Worm (Caenorhabditis elegans) whole organism, young adult: ENCODE data around the gene Y4C6B.3.
A peak's percentile ranks its signal among the peaks of the same experiment; 100 is the strongest.

ENCODE experiments used
- B0019.2 ChIP-seq: fragments of 200-800 bp; sonication (Bioruptor generic); conservative IDR thresholded peaks from 2 replicates; pipeline ENCODE4 v1.3.6; 2022; ENCODE audit warnings: missing genetic modification reagents, missing genetic modification characterization, missing compliant biosample characterization
- C06A6.2 ChIP-seq: fragments of 200-800 bp; sonication (Bioruptor generic); conservative IDR thresholded peaks from 2 replicates; pipeline ENCODE4 v1.3.6; 2022; ENCODE audit warnings: missing genetic modification characterization, missing compliant biosample characterization
- F49E8.2 ChIP-seq: sonication (generic microtip); optimal IDR thresholded peaks from 3 replicates; lab custom pipeline; 2017; ENCODE audit warnings: missing genetic modification characterization, mild to moderate bottlenecking, missing compliant biosample characterization, antibody characterized with exemption, moderate library complexity; ENCODE audit not compliant: insufficient read depth
- F57A8.1 ChIP-seq: fragments of 200-800 bp; sonication (Bioruptor generic); optimal IDR thresholded peaks from 2 replicates; lab custom pipeline; 2018; ENCODE audit warnings: mild to moderate bottlenecking, missing genetic modification characterization, moderate library complexity, missing compliant biosample characterization
- Y53G8AR.9 ChIP-seq: fragments of 200-800 bp; sonication (Bioruptor generic); conservative IDR thresholded peaks from 2 replicates; pipeline ENCODE4 v1.3.6; 2022; ENCODE audit warnings: missing genetic modification reagents, missing genetic modification characterization, missing compliant biosample characterization
- Y95B8A.8 ChIP-seq: fragments of 200-800 bp; sonication (Bioruptor generic); IDR thresholded peaks from 2 replicates; pipeline ENCODE4 v1.3.6; 2022; ENCODE audit warnings: missing genetic modification reagents, missing genetic modification characterization, missing compliant biosample characterization
- ZK185.1 ChIP-seq: sonication (generic microtip); optimal IDR thresholded peaks from 2 replicates; lab custom pipeline; 2016; ENCODE audit warnings: mild to moderate bottlenecking, missing genetic modification characterization, missing compliant biosample characterization; ENCODE audit not compliant: poor library complexity, severe bottlenecking
- ama-1 ChIP-seq, 3 experiments: fragments of 150-350 bp in 1 of 3; sonication (generic microtip) in 2 of 3; optimal IDR thresholded peaks; 2 replicates each; lab custom pipeline; 2014 to 2018; ENCODE audit warnings: missing biosample characterization in 2 of 3, missing genetic modification characterization in 2 of 3, missing genetic modification reagents in 2 of 3
- aptf-3 ChIP-seq: fragments of 200-800 bp; sonication (Bioruptor generic); IDR thresholded peaks from 2 replicates; pipeline ENCODE4 v1.3.6; 2022; ENCODE audit warnings: missing genetic modification characterization, missing compliant biosample characterization
- atf-7 ChIP-seq: sonication (generic microtip); optimal IDR thresholded peaks from 2 replicates; lab custom pipeline; 2017; ENCODE audit warnings: mild to moderate bottlenecking, missing genetic modification characterization, missing compliant biosample characterization
- athp-1 ChIP-seq: sonication (generic microtip); optimal IDR thresholded peaks from 2 replicates; lab custom pipeline; 2017; ENCODE audit warnings: mild to moderate bottlenecking, missing genetic modification characterization, missing compliant biosample characterization
- bed-1 ChIP-seq: fragments of 200-800 bp; sonication (Bioruptor generic); IDR thresholded peaks from 2 replicates; pipeline ENCODE4 v1.3.6; 2022; ENCODE audit warnings: missing genetic modification reagents, missing genetic modification characterization, missing compliant biosample characterization
- bed-2 ChIP-seq: fragments of 200-800 bp; sonication (Bioruptor generic); IDR thresholded peaks from 2 replicates; pipeline ENCODE4 v1.3.6; 2022; ENCODE audit warnings: missing genetic modification reagents, missing genetic modification characterization, missing compliant biosample characterization
- ceh-40 ChIP-seq: fragments of 200-800 bp; sonication (Bioruptor generic); IDR thresholded peaks from 2 replicates; pipeline ENCODE4 v1.3.6; 2022; ENCODE audit warnings: missing genetic modification characterization, missing compliant biosample characterization
- ceh-91 ChIP-seq: fragments of 200-800 bp; sonication (Bioruptor generic); IDR thresholded peaks from 2 replicates; pipeline ENCODE4 v1.3.6; 2022; ENCODE audit warnings: missing genetic modification reagents, missing genetic modification characterization, missing compliant biosample characterization
- dpl-1 ChIP-seq: fragments of 150-350 bp; optimal IDR thresholded peaks from 2 replicates; lab custom pipeline; 2014; ENCODE audit warnings: missing biosample characterization, missing genetic modification reagents, missing genetic modification characterization
- egl-18 ChIP-seq: fragments of 200-800 bp; sonication (Bioruptor generic); IDR thresholded peaks from 2 replicates; pipeline ENCODE4 v1.3.6; 2022; ENCODE audit warnings: missing genetic modification reagents, missing genetic modification characterization, missing compliant biosample characterization
- egl-44 ChIP-seq: fragments of 200-800 bp; sonication (Bioruptor generic); IDR thresholded peaks from 2 replicates; pipeline ENCODE4 v1.3.6; 2022; ENCODE audit warnings: missing genetic modification reagents, missing genetic modification characterization, missing compliant biosample characterization
- hlh-12 ChIP-seq: sonication (generic microtip); optimal IDR thresholded peaks from 2 replicates; lab custom pipeline; 2016; ENCODE audit warnings: missing genetic modification characterization, missing compliant biosample characterization
- hlh-26 ChIP-seq: fragments of 200-800 bp; sonication (Bioruptor generic); conservative IDR thresholded peaks from 2 replicates; pipeline ENCODE4 v1.3.6; 2022; ENCODE audit warnings: missing genetic modification reagents, missing genetic modification characterization, missing compliant biosample characterization
- hmg-1.2 ChIP-seq: fragments of 200-800 bp; sonication (Bioruptor generic); IDR thresholded peaks from 2 replicates; pipeline ENCODE4 v1.3.6; 2022; ENCODE audit warnings: missing genetic modification reagents, missing genetic modification characterization, missing compliant biosample characterization
- hmg-20 ChIP-seq: fragments of 200-800 bp; sonication (Bioruptor generic); IDR thresholded peaks from 2 replicates; pipeline ENCODE4 v1.3.6; 2022; ENCODE audit warnings: missing genetic modification reagents, missing genetic modification characterization, missing compliant biosample characterization
- lin-35 ChIP-seq, 3 experiments: fragments of 150-350 bp in 2 of 3; sonication (generic microtip) in 1 of 3; optimal IDR thresholded peaks; 2 replicates each; lab custom pipeline; 2014 to 2018; ENCODE audit warnings: missing biosample characterization in 3 of 3, missing genetic modification characterization in 3 of 3, missing genetic modification reagents in 3 of 3
- lin-54 ChIP-seq: fragments of 200-800 bp; sonication (Bioruptor generic); optimal IDR thresholded peaks from 2 replicates; lab custom pipeline; 2018; ENCODE audit warnings: mild to moderate bottlenecking, missing genetic modification characterization, missing compliant biosample characterization
- lsl-1 ChIP-seq: fragments of 200-800 bp; sonication (Bioruptor generic); optimal IDR thresholded peaks from 2 replicates; lab custom pipeline; 2018; ENCODE audit warnings: mild to moderate bottlenecking, missing genetic modification characterization, moderate library complexity, missing compliant biosample characterization
- lsy-27 ChIP-seq: sonication (generic microtip); optimal IDR thresholded peaks from 2 replicates; lab custom pipeline; 2017; ENCODE audit warnings: missing genetic modification characterization, mild to moderate bottlenecking, missing compliant biosample characterization, antibody characterized with exemption, missing genotype, borderline replicate concordance; ENCODE audit not compliant: insufficient read depth
- madf-6 ChIP-seq: fragments of 200-800 bp; sonication (Bioruptor generic); IDR thresholded peaks from 2 replicates; pipeline ENCODE4 v1.3.6; 2022; ENCODE audit warnings: missing genetic modification reagents, missing genetic modification characterization, missing compliant biosample characterization
- mcd-1 ChIP-seq: fragments of 200-800 bp; sonication (Bioruptor generic); IDR thresholded peaks from 2 replicates; pipeline ENCODE4 v1.3.6; 2022; ENCODE audit warnings: missing genetic modification reagents, missing genetic modification characterization, missing compliant biosample characterization
- mel-28 ChIP-seq: sonication (generic microtip); optimal IDR thresholded peaks from 2 replicates; lab custom pipeline; 2016; ENCODE audit warnings: borderline replicate concordance, mild to moderate bottlenecking, missing genetic modification characterization, missing compliant biosample characterization
- mxl-1 ChIP-seq: sonication (generic microtip); optimal IDR thresholded peaks from 2 replicates; lab custom pipeline; 2016; ENCODE audit warnings: missing genetic modification characterization, missing compliant biosample characterization
- nfyb-1 ChIP-seq: fragments of 200-800 bp; sonication (Bioruptor generic); IDR thresholded peaks from 2 replicates; pipeline ENCODE4 v1.3.6; 2022; ENCODE audit warnings: missing genetic modification reagents, missing genetic modification characterization, missing compliant biosample characterization
- nhr-120 ChIP-seq: fragments of 200-800 bp; sonication (Bioruptor generic); IDR thresholded peaks from 2 replicates; pipeline ENCODE4 v1.3.6; 2022; ENCODE audit warnings: missing genetic modification characterization, missing compliant biosample characterization
- nhr-179 ChIP-seq: sonication (generic microtip); optimal IDR thresholded peaks from 2 replicates; lab custom pipeline; 2016; ENCODE audit warnings: mild to moderate bottlenecking, missing genetic modification characterization, missing compliant biosample characterization
- nhr-80 ChIP-seq: sonication (generic microtip); optimal IDR thresholded peaks from 2 replicates; lab custom pipeline; 2016; ENCODE audit warnings: missing genetic modification characterization, missing compliant biosample characterization
- rcor-1 ChIP-seq: fragments of 200-800 bp; sonication (Bioruptor generic); IDR thresholded peaks from 2 replicates; pipeline ENCODE4 v1.3.6; 2022; ENCODE audit warnings: missing genetic modification reagents, missing genetic modification characterization, missing compliant biosample characterization
- repo-1 ChIP-seq: sonication (generic microtip); optimal IDR thresholded peaks from 2 replicates; lab custom pipeline; 2017; ENCODE audit warnings: mild to moderate bottlenecking, missing genetic modification characterization, missing compliant biosample characterization
- rpc-1 ChIP-seq, 2 experiments: fragments of 150-350 bp in 1 of 2; sonication (generic microtip) in 1 of 2; optimal IDR thresholded peaks; 2 replicates each; lab custom pipeline; 2014 to 2018; ENCODE audit warnings: missing biosample characterization in 1 of 2, missing genetic modification characterization in 1 of 2, missing genetic modification reagents in 1 of 2, missing genotype in 1 of 2
- sea-2 ChIP-seq: fragments of 200-800 bp; sonication (Bioruptor generic); IDR thresholded peaks from 2 replicates; pipeline ENCODE4 v1.3.6; 2022; ENCODE audit warnings: missing genetic modification characterization, missing compliant biosample characterization
- snpc-3.4 ChIP-seq: sonication (generic microtip); optimal IDR thresholded peaks from 2 replicates; lab custom pipeline; 2017; ENCODE audit warnings: missing genetic modification characterization, mild to moderate bottlenecking, missing compliant biosample characterization, antibody characterized with exemption, moderate library complexity, missing genotype, missing genetic modification reagents
- somi-1 ChIP-seq: fragments of 200-800 bp; sonication (Bioruptor generic); optimal IDR thresholded peaks from 2 replicates; lab custom pipeline; 2018; ENCODE audit warnings: mild to moderate bottlenecking, missing genetic modification characterization, missing compliant biosample characterization
- tbp1 ChIP-seq: fragments of 200-800 bp; sonication (Bioruptor generic); optimal IDR thresholded peaks from 2 replicates; lab custom pipeline; 2018; ENCODE audit warnings: mild to moderate bottlenecking, missing genetic modification characterization, missing compliant biosample characterization
- tbx-9 ChIP-seq: sonication (generic microtip); optimal IDR thresholded peaks from 2 replicates; lab custom pipeline; 2016; ENCODE audit warnings: borderline replicate concordance, missing genetic modification characterization, inconsistent platforms, missing compliant biosample characterization
- tlf-1 ChIP-seq: fragments of 200-800 bp; sonication (Bioruptor generic); optimal IDR thresholded peaks from 2 replicates; lab custom pipeline; 2018; ENCODE audit warnings: mild to moderate bottlenecking, missing genetic modification characterization, missing compliant biosample characterization
- unc-62 ChIP-seq: fragments of 150-350 bp; optimal IDR thresholded peaks from 2 replicates; lab custom pipeline; 2014; ENCODE audit warnings: missing biosample characterization, missing genetic modification reagents, missing genetic modification characterization
- xnd-1 ChIP-seq: sonication (generic microtip); optimal IDR thresholded peaks from 2 replicates; lab custom pipeline; 2016; ENCODE audit warnings: missing genotype, missing genetic modification reagents, missing genetic modification characterization, missing compliant biosample characterization
- zim-3 ChIP-seq: sonication (generic microtip); optimal IDR thresholded peaks from 2 replicates; lab custom pipeline; 2017; ENCODE audit warnings: mild to moderate bottlenecking, missing genetic modification characterization, moderate library complexity, missing compliant biosample characterization
- ztf-22 ChIP-seq: fragments of 200-800 bp; sonication (Bioruptor generic); optimal IDR thresholded peaks from 2 replicates; lab custom pipeline; 2018; ENCODE audit warnings: mild to moderate bottlenecking, missing genetic modification characterization, moderate library complexity, missing compliant biosample characterization
- ztf-25 ChIP-seq: fragments of 200-800 bp; sonication (Bioruptor generic); IDR thresholded peaks from 2 replicates; pipeline ENCODE4 v1.3.6; 2022; ENCODE audit warnings: missing genetic modification reagents, missing genetic modification characterization, missing compliant biosample characterization
- ztf-26 ChIP-seq: sonication (generic microtip); optimal IDR thresholded peaks from 2 replicates; lab custom pipeline; 2017; ENCODE audit warnings: missing genetic modification characterization, missing compliant biosample characterization

Gene Y4C6B.3

ce11 chrIV:5317106-5317505, 15.2 kb upstream of the Y4C6B.3 start (continued):
- no peak for TF ChIP-seq nhr-80
- no peak for TF ChIP-seq ceh-91 (GFP tag; lab: Robert Waterston, UW)
- TF ChIP-seq egl-18 (GFP tag; lab: Robert Waterston, UW), result no peak
- TF ChIP-seq ceh-40, result no peak
- no peak for TF ChIP-seq mxl-1 (tag; lab: Kevin White, UChicago)
- TF ChIP-seq athp-1, result no peak
- TF ChIP-seq hlh-12 (tag; lab: Kevin White, UChicago), result no peak
- TF ChIP-seq bed-2 (GFP tag; lab: Robert Waterston, UW), result no peak
- TF ChIP-seq madf-6 (GFP tag; lab: Robert Waterston, UW), result no peak
- TF ChIP-seq aptf-3 (GFP tag; lab: Robert Waterston, UW), result no peak
- no peak for TF ChIP-seq hlh-26
- no peak for TF ChIP-seq ama-1 (optimal IDR thresholded peaks at IDR 0.05; lab: Kevin White, UChicago)
- TF ChIP-seq ama-1 (GFP tag; optimal IDR thresholded peaks at IDR 0.05; lab: Kevin White, UChicago), result no peak
- no peak for TF ChIP-seq xnd-1
- 0 out of 2 replicates have a peak, but pooled peaks have one; percentile 40 for TF ChIP-seq Y53G8AR.9 (GFP tag; lab: Robert Waterston, UW)
- TF ChIP-seq repo-1 (tag; lab: Kevin White, UChicago), result no peak
- TF ChIP-seq mel-28, result no peak
- no peak for TF ChIP-seq atf-7 (tag; lab: Kevin White, UChicago)
- no peak for TF ChIP-seq ZK185.1
- TF ChIP-seq B0019.2 (GFP tag; lab: Robert Waterston, UW), result no peak
- TF ChIP-seq lsl-1 (GFP tag; lab: Kevin White, UChicago), result peak; percentile 40
- no peak for TF ChIP-seq ztf-25 (GFP tag; lab: Robert Waterston, UW)
- peak; percentile 82 for TF ChIP-seq rcor-1 (GFP tag; lab: Robert Waterston, UW)
- peak; percentile 45 for TF ChIP-seq F49E8.2
- no peak for TF ChIP-seq F57A8.1 (GFP tag; lab: Kevin White, UChicago)
- no peak for TF ChIP-seq nhr-179 (tag; lab: Kevin White, UChicago)
- TF ChIP-seq zim-3, result no peak
- TF ChIP-seq ztf-26 (tag; lab: Kevin White, UChicago), result no peak
- no peak for TF ChIP-seq somi-1
- no peak for TF ChIP-seq bed-1 (GFP tag; lab: Robert Waterston, UW)
- no peak for TF ChIP-seq sea-2 (GFP tag; lab: Robert Waterston, UW)
- TF ChIP-seq tbp1, result peak; percentile 78
- no peak for TF ChIP-seq nhr-120 (GFP tag; lab: Robert Waterston, UW)
- TF ChIP-seq lin-35 (GFP tag; optimal IDR thresholded peaks at IDR 0.05; lab: Kevin White, UChicago), result no peak
- no peak for TF ChIP-seq ztf-22 (GFP tag; lab: Kevin White, UChicago)
- TF ChIP-seq lsy-27 (tag; lab: Kevin White, UChicago), result no peak
- no peak for TF ChIP-seq tlf-1
- no peak for TF ChIP-seq egl-44 (GFP tag; lab: Robert Waterston, UW)
- peak; percentile 28; the same call in 1 of the 2 replicates for TF ChIP-seq hmg-20
- peak; percentile 75 for TF ChIP-seq snpc-3.4
- TF ChIP-seq rpc-1 (optimal IDR thresholded peaks at IDR 0.05; lab: Kevin White, UChicago), result no peak
- TF ChIP-seq rpc-1 (tag; optimal IDR thresholded peaks at IDR 0.05; lab: Kevin White, UChicago), result no peak
- TF ChIP-seq dpl-1, result no peak
- no peak for TF ChIP-seq nfyb-1
- peak; percentile 88 for TF ChIP-seq hmg-1.2 (GFP tag; lab: Robert Waterston, UW)
- peak; percentile 51; the same call in 1 of the 2 replicates for TF ChIP-seq mcd-1 (GFP tag; lab: Robert Waterston, UW)
- TF ChIP-seq unc-62, result no peak
- TF ChIP-seq lin-54 (GFP tag; lab: Kevin White, UChicago), result no peak
- TF ChIP-seq Y95B8A.8 (GFP tag; lab: Robert Waterston, UW), result 0 out of 2 replicates have a peak, but pooled peaks have one; percentile 36
- TF ChIP-seq tbx-9, result no peak
- no peak for TF ChIP-seq C06A6.2
